Fruit fly (Drosophila melanogaster): Measurements from ENCODE around the gene tbrd-1.

tbrd-1 gene

DNA sequence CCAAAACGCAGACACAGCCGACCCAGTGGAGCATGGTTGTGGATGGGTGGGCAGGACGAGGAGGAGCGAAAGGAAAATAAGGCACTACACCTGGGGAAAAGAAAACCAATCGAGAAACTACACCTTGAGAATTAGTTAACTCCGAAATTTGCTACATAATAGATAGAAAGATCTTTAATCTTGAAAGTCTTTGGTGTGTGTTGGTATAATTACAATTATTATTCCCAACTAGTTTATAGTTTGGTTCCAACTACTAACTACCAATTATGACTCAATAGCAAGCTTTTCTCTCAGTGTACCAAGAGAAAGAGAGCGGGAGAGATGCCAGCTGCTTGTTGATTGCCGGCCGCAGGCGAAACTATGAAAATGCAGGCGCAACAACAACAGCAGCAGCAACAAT is 19.2 kb downstream of the tbrd-1 start (continued):
- peak; percentile 53 for TF ChIP-seq spab (GFP tag; optimal IDR thresholded peaks at IDR 0.05)
- TF ChIP-seq CG3919 (GFP tag; optimal IDR thresholded peaks at IDR 0.05), result peak; percentile 83
- TF ChIP-seq CG8119 (GFP tag; IDR thresholded peaks at IDR 0.05), result peak; percentile 84
- peak; percentile 77 for TF ChIP-seq net (GFP tag; optimal IDR thresholded peaks at IDR 0.05)
- TF ChIP-seq Ets96B (tag; optimal IDR thresholded peaks at IDR 0.05), result peak; percentile 68
- TF ChIP-seq pdm3 (GFP tag; optimal IDR thresholded peaks at IDR 0.05), result peak; percentile 80
- TF ChIP-seq cyc (GFP tag; optimal IDR thresholded peaks at IDR 0.05), result peak; percentile 62
- TF ChIP-seq CG11294 (GFP tag; IDR thresholded peaks at IDR 0.05), result peak; percentile 34; the same call in 1 of the 2 replicates
- peak; percentile 69 for TF ChIP-seq CG4318 (GFP tag; optimal IDR thresholded peaks at IDR 0.05)
- peak; percentile 48 to 64 for TF ChIP-seq ss (GFP tag; optimal IDR thresholded peaks at IDR 0.05)
- TF ChIP-seq CG6276 (GFP tag; optimal IDR thresholded peaks at IDR 0.05), result peak; percentile 81
- peak; percentile 94 for TF ChIP-seq Eip78C (GFP tag)
- TF ChIP-seq acj6 (GFP tag; optimal IDR thresholded peaks at IDR 0.05), result peak; percentile 72

DNA sequence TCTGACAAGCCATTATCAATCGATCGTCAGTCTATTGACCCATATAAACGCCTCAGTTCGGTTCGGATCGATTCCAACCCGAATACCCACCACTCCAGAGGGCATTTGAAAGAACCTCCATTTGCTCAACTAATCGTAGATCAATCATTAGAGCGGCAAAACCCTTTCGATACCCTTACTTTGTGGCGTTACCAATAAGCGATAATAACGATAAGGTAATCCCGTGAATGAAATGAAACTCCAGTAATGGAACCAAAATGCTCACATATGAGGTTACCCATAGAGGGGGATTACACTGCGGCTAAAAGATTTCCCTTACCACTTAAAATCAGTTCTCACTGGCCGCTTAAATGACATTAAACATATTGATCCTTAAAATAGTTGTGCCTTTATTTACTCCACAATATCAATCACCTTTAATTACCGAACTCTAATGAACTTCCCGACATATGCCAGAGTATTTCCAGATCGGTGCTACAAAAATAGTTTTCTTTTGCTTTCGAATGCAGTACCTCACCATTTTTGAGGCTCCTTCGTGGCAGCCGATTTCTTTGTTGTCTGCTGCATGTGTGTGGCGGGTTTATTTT is 20.7 kb downstream of the tbrd-1 start:
- TF ChIP-seq dac (GFP tag; optimal IDR thresholded peaks at IDR 0.05) (no peak), CG8119 (GFP tag; IDR thresholded peaks at IDR 0.05) (0 out of 3 replicates have a peak, but pooled peaks have one; percentile 22), net (GFP tag; optimal IDR thresholded peaks at IDR 0.05) (peak; percentile 13), CG6808 (GFP tag; optimal IDR thresholded peaks at IDR 0.05) (no peak), acj6 (GFP tag; optimal IDR thresholded peaks at IDR 0.05) (peak; percentile 51), Blimp-1 (GFP tag; optimal IDR thresholded peaks at IDR 0.05) (no peak), CG9139 (GFP tag; optimal IDR thresholded peaks at IDR 0.05) (peak; percentile 6), topi (GFP tag; optimal IDR thresholded peaks at IDR 0.05) (peak; percentile 47), CG32006 (GFP tag; optimal IDR thresholded peaks at IDR 0.05) (peak; percentile 43), Eip78C (GFP tag) (peak; percentile 78), cyc (GFP tag; optimal IDR thresholded peaks at IDR 0.05) (peak; percentile 58), CG11762 (GFP tag; optimal IDR thresholded peaks at IDR 0.05; ENCODE audit: insufficient read depth) (no peak), CG3919 (GFP tag; optimal IDR thresholded peaks at IDR 0.05) (peak; percentile 52), OdsH (GFP tag; optimal IDR thresholded peaks at IDR 0.05) (peak; percentile 60), svp (GFP tag) (peak; percentile 69), Hr38 (GFP tag; optimal IDR thresholded peaks at IDR 0.05) (no peak), fkh (GFP tag; optimal IDR thresholded peaks at IDR 0.05) (no peak), eg (GFP tag; IDR thresholded peaks at IDR 0.05) (0 out of 3 replicates have a peak, but pooled peaks have one; percentile 37), Sox14 (GFP tag; optimal IDR thresholded peaks at IDR 0.05) (peak; percentile 70), Sox15 (GFP tag; optimal IDR thresholded peaks at IDR 0.05) (no peak), CG11294 (GFP tag; IDR thresholded peaks at IDR 0.05) (no peak), CG8632 (GFP tag; optimal IDR thresholded peaks at IDR 0.05) (peak; percentile 16), Sox102F (GFP tag; optimal IDR thresholded peaks at IDR 0.05) (peak; percentile 51), esn (GFP tag; optimal IDR thresholded peaks at IDR 0.05) (peak; percentile 61), CG34406 (GFP tag; optimal IDR thresholded peaks at IDR 0.05) (peak; percentile 42), pdm3 (GFP tag; optimal IDR thresholded peaks at IDR 0.05) (peak; percentile 27), CG10631 (GFP tag; optimal IDR thresholded peaks at IDR 0.05) (peak; percentile 7), fd59A (GFP tag; optimal IDR thresholded peaks at IDR 0.05) (peak; percentile 6), Hr39 (GFP tag; optimal IDR thresholded peaks at IDR 0.05) (peak; percentile 55), CG31627 (GFP tag; optimal IDR thresholded peaks at IDR 0.05) (peak; percentile 51), ss (GFP tag; optimal IDR thresholded peaks at IDR 0.05) (no peak), CG3032 (tag; optimal IDR thresholded peaks at IDR 0.05) (no peak), Met (GFP tag; optimal IDR thresholded peaks at IDR 0.05) (peak; percentile 58), CG1621 (tag; optimal IDR thresholded peaks at IDR 0.05) (peak; percentile 5), CG6854 (GFP tag; optimal IDR thresholded peaks at IDR 0.05) (no peak), achi (GFP tag; optimal IDR thresholded peaks at IDR 0.05) (no peak), Eip93F (GFP tag; optimal IDR thresholded peaks at IDR 0.05) (no peak), CG4318 (GFP tag; optimal IDR thresholded peaks at IDR 0.05) (no peak), lz (GFP tag; optimal IDR thresholded peaks at IDR 0.05) (peak; percentile 41), CG6163 (GFP tag; IDR thresholded peaks at IDR 0.05) (peak; percentile 55; the same call in 1 of the 3 replicates), fd85E (GFP tag; optimal IDR thresholded peaks at IDR 0.05) (no peak), CG15336 (GFP tag; IDR thresholded peaks at IDR 0.05) (0 out of 2 replicates have a peak, but pooled peaks have one; percentile 25), CG6792 (GFP tag; optimal IDR thresholded peaks at IDR 0.05) (peak; percentile 29), CG6276 (GFP tag; optimal IDR thresholded peaks at IDR 0.05) (no peak), CG8319 (GFP tag; optimal IDR thresholded peaks at IDR 0.05) (peak; percentile 33)

All from whole organism, prepupa.